Fruit fly (Drosophila melanogaster): ENCODE measurements around the gene Dab.

DNA sequence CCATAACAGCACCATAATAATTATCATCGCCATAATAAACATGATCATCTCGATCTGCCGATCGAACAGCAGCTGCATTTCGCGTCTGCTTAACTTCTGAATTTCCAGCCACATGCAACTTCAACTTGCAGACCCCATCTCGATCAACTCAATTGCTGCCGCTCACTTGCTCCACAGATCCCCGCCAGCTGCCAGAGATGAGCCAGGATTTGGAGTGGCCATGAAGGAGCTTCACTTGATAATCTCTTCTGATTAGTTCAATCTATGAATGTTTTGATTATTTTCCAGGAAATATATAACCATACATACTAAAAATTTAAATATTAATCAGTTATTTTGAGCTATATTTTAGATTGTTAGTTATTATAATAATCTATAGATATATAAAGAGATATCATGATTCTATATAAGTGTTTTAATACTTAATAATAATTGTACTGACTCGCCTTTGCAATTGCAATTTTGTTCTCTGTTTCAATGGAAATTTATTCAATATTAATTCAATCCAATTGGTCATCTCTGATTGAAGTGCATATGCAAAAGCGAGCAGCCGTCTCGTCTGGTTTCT is 39.6 kb downstream of the Dab start:
- no peak for TF ChIP-seq CG32767 (GFP tag; IDR thresholded peaks at IDR 0.05)
- TF ChIP-seq Lpt (GFP tag; optimal IDR thresholded peaks at IDR 0.05), result no peak
- TF ChIP-seq bowl (GFP tag; IDR thresholded peaks at IDR 0.05), result no peak
- no peak for TF ChIP-seq knrl (GFP tag; IDR thresholded peaks at IDR 0.05; ENCODE audit: partially characterized antibody)
- no peak for TF ChIP-seq Fer1 (GFP tag; optimal IDR thresholded peaks at IDR 0.05)
- TF ChIP-seq Xbp1 (GFP tag; optimal IDR thresholded peaks at IDR 0.05), result no peak
- no peak for TF ChIP-seq CG12236 (GFP tag; optimal IDR thresholded peaks at IDR 0.05)
- TF ChIP-seq bigmax (GFP tag; optimal IDR thresholded peaks at IDR 0.05), result no peak
- no peak for TF ChIP-seq CG16813 (GFP tag; IDR thresholded peaks at IDR 0.05; ENCODE audit: partially characterized antibody)
- no peak for TF ChIP-seq Six4 (GFP tag; optimal IDR thresholded peaks at IDR 0.05)
- TF ChIP-seq Mes4 (GFP tag; optimal IDR thresholded peaks at IDR 0.05), result no peak
- TF ChIP-seq cad (GFP tag; optimal IDR thresholded peaks at IDR 0.05), result no peak
- no peak for TF ChIP-seq trem (tag; optimal IDR thresholded peaks at IDR 0.05)
- no peak for TF ChIP-seq Mrtf (GFP tag; IDR thresholded peaks at IDR 0.05)
